Fruit fly (Drosophila melanogaster): ENCODE results near the gene yps.

The yps gene

DNA sequence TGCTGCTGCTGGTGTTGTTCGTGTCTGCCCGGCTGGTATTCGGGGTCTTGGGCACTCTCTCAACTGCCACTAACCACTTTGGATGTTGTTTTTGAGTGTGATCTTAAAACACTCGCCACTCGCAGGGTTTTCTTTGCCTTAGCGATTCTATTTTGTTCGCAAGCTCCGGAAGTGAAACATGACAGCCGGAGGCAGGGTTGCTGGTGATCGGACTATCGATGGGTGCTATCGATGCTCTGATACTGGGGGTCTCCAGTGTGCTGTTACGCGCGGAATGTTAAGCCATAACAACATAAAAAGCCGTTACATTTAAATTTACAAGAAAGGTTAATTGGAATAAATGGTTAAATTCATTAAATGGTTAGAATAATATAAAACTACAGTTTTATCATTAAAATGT lies at the start of gene yps:
Gene yps, minus strand, starts transcription at position 176 of the 400 bp plus-strand sequence.
- TF ChIP-seq insv (optimal IDR thresholded peaks at IDR 0.05), result no peak
- TF ChIP-seq h (optimal IDR thresholded peaks at IDR 0.05), result no peak
- TF ChIP-seq Sin3A (optimal IDR thresholded peaks at IDR 0.05), result no peak
- TF ChIP-seq psq (optimal IDR thresholded peaks at IDR 0.05), result no peak
- no peak for TF ChIP-seq Myc (optimal IDR thresholded peaks at IDR 0.05)
- no peak for TF ChIP-seq ttk (optimal IDR thresholded peaks at IDR 0.05)

DNA sequence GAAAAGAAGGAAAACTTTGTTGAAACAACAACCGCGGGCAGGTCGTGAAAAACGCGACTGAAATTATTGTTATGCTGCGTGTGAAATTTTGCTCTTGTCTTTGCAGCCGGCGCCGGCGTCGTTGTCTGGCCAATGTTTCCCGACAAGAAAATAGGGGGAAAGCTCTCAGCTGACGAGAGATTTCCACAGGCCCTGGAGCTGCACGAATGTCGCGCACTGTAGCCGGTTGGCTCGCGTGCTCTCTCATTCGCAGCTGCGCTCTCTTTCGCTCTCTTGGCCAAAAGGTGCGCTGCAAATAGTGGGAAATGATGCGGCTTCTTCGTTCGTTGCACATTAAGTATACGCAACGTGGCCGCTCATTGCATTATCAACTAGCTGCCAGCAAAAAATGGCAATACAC lies 38.7 kb upstream of the yps start, which contains the start of gene CG9760:
Gene CG9760, minus strand, starts transcription at position 43 of the 400 bp plus-strand sequence.
- TF ChIP-seq insv (optimal IDR thresholded peaks at IDR 0.05) (no peak), Sin3A (optimal IDR thresholded peaks at IDR 0.05) (no peak), psq (optimal IDR thresholded peaks at IDR 0.05) (no peak), h (optimal IDR thresholded peaks at IDR 0.05) (no peak), Myc (optimal IDR thresholded peaks at IDR 0.05) (no peak), ttk (optimal IDR thresholded peaks at IDR 0.05) (no peak)

DNA sequence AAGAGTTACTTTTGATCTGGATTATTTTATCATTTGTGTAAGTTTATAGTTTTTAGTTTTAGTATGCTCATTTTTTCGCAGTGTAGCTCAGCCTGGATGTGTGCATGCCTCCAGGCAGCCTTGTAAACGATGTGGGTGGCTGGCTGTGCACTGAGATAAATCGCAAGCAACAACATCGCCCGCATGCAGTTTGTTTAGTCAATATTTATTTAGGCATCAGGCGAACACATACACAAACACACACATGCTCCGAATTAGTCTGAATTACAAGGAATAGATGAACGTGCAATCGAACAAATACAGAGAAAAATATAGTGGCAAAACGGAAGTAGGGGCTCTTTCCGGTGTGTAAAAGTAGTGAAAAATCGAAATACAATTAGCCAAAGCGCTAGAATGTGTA lies 38.1 kb upstream of the yps start:
- TF ChIP-seq ttk (optimal IDR thresholded peaks at IDR 0.05), result no peak
- no peak for TF ChIP-seq Sin3A (optimal IDR thresholded peaks at IDR 0.05)
- TF ChIP-seq psq (optimal IDR thresholded peaks at IDR 0.05), result no peak
- no peak for TF ChIP-seq Myc (optimal IDR thresholded peaks at IDR 0.05)
- TF ChIP-seq insv (optimal IDR thresholded peaks at IDR 0.05), result no peak
- no peak for TF ChIP-seq h (optimal IDR thresholded peaks at IDR 0.05)

DNA sequence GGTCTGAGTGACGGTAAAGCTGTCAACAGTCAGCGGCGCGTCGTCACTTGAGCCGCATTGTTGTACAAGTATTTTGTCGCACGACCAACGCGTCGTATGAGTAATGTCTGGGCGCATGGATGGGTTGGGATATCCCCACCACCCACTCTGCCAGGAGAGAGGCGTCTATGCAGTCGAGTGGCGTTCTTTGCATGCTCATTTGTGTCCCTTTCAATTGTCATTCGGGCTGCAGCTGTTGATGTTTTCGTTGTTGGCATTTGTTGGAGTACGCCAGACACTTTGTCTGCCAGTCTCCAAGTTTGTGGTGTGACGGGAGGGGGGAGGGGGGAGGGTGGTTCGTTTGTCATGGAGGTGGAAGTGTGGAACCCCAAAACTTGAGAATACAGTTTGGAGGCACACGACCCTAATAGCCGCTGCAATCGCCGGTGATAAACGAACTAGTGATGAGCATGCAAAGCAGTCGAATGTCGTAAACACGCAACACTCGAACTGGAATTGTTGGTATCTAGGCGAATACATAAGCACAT lies 37.3 kb upstream of the yps start:
- TF ChIP-seq ttk (optimal IDR thresholded peaks at IDR 0.05), result no peak
- no peak for TF ChIP-seq Sin3A (optimal IDR thresholded peaks at IDR 0.05)
- TF ChIP-seq h (optimal IDR thresholded peaks at IDR 0.05), result no peak
- TF ChIP-seq insv (optimal IDR thresholded peaks at IDR 0.05), result no peak
- TF ChIP-seq psq (optimal IDR thresholded peaks at IDR 0.05), result no peak
- no peak for TF ChIP-seq Myc (optimal IDR thresholded peaks at IDR 0.05)

DNA sequence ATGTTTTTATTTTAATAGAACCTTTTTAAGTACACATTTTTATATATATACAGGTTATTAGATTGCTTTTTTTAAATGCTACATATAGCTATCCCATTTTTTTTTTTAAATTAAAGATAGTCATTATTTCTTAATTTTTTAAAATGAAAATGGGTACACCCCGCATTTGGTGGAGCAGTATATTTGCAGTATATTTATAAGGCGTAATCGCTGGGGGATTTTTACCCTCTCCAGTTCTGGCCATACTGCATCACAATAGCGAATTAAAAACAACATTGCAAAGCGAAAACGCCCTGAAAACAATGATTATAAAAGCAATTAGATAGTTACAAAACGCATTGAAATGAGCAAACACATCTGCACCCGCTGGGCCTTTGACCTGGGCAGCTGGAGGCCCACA lies 24.1 kb upstream of the yps start, which contains the start of gene CG32099:
Gene CG32099, plus strand, starts transcription at position 250 of the 400 bp plus-strand sequence.
- TF ChIP-seq Myc (optimal IDR thresholded peaks at IDR 0.05) (no peak), ttk (optimal IDR thresholded peaks at IDR 0.05) (no peak), Sin3A (optimal IDR thresholded peaks at IDR 0.05) (no peak), h (optimal IDR thresholded peaks at IDR 0.05) (no peak), psq (optimal IDR thresholded peaks at IDR 0.05) (no peak), insv (optimal IDR thresholded peaks at IDR 0.05) (no peak)

DNA sequence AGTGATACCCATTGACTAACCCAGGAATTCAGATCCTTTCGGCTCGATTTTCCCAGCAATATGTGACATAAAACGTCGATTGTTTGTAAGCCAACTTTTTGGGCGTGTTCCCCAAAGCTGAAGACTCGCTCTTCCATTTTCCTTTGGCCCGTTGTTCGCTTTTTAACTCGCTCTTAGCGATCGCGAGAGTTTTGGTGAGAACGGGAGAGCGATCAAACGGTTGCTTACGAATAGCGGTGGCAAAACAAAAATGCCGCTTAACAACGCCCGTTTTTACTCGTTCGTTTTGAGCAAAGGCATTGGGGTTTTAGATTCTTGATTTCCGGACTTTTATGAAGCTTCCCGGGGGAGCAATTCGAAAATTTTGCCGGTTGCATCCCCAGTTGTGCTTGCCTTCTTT lies 22.0 kb upstream of the yps start:
- TF ChIP-seq h (optimal IDR thresholded peaks at IDR 0.05) (no peak), Myc (optimal IDR thresholded peaks at IDR 0.05) (no peak), psq (optimal IDR thresholded peaks at IDR 0.05) (no peak), insv (optimal IDR thresholded peaks at IDR 0.05) (no peak), Sin3A (optimal IDR thresholded peaks at IDR 0.05) (no peak), ttk (optimal IDR thresholded peaks at IDR 0.05) (no peak)

DNA sequence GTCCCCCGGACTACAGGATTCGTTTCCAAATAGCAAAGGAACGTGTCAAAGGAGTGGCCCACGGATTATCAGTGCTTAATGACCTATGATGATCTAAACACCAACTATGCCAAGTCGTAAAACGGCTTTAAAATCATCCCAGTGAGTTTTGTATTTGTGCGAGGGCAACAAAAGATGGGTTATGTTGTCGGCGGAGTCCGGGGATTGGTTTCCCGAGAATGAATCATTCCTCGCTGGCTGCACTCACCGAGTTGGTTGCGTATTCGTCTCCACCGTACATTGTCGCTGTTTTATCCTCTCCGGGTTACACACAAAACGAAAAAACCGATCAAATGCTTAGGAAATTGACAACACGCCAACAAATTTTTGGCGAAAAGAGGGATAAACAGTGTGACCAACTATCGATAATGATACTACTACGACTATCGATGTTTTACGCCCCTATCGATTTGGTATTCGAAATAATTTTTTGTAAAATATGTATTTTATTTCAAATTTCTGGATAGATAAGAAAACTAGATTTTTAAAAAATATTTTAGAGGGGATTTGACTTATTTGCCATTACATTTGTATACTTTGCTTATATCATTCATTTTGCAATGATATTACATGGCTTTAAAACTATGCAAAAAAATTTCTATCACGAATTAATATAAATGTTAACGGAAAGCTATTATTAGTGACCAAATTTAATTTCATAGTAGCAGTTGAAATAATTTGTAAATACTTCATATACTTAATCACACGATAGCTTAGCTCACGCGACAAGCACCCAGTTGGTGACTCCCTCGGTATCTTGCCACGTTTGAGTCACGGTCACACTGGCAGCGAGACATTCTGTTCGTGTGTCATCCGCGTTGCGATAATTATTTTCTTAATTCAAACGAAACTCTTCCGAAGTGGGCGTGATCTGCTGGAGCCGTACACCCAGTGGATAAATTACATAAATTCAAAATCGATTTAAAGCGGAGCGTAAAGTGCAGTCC lies 21.1 kb upstream of the yps start, which contains the start of the genes eIF3l and Nrx-IV:
Gene eIF3l, minus strand, starts transcription at position 389 of the 986 bp plus-strand sequence.
Gene Nrx-IV, plus strand, starts transcription at position 811 of the 986 bp plus-strand sequence.
- TF ChIP-seq ttk (optimal IDR thresholded peaks at IDR 0.05), result no peak
- no peak for TF ChIP-seq Sin3A (optimal IDR thresholded peaks at IDR 0.05)
- TF ChIP-seq Myc (optimal IDR thresholded peaks at IDR 0.05), result no peak

DNA sequence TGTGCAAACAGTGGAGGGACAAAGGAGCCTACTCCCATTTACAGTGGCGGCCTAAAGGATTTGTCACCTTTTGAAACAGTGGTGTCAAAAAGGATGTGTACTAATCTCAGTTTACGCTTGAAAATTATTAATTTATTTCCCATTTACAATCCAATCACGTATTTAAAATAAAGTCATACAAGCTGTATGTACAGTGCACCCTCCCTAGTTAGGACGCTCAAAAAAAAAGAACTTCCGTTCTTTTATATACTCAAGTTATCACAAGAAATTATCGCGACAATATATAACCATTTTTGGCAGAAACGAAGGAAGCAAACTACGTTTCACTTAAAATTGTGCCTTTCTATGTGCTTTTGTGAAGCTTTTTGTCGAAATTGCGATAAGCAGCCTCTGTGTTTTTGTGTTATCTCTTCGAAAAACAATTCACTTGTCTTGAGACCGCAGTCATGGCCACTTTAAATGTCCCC lies 14.3 kb upstream of the yps start:
- TF ChIP-seq h (optimal IDR thresholded peaks at IDR 0.05), result no peak
- no peak for TF ChIP-seq ttk (optimal IDR thresholded peaks at IDR 0.05)
- no peak for TF ChIP-seq psq (optimal IDR thresholded peaks at IDR 0.05)
- TF ChIP-seq insv (optimal IDR thresholded peaks at IDR 0.05), result no peak
- no peak for TF ChIP-seq Myc (optimal IDR thresholded peaks at IDR 0.05)
- TF ChIP-seq Sin3A (optimal IDR thresholded peaks at IDR 0.05), result no peak

DNA sequence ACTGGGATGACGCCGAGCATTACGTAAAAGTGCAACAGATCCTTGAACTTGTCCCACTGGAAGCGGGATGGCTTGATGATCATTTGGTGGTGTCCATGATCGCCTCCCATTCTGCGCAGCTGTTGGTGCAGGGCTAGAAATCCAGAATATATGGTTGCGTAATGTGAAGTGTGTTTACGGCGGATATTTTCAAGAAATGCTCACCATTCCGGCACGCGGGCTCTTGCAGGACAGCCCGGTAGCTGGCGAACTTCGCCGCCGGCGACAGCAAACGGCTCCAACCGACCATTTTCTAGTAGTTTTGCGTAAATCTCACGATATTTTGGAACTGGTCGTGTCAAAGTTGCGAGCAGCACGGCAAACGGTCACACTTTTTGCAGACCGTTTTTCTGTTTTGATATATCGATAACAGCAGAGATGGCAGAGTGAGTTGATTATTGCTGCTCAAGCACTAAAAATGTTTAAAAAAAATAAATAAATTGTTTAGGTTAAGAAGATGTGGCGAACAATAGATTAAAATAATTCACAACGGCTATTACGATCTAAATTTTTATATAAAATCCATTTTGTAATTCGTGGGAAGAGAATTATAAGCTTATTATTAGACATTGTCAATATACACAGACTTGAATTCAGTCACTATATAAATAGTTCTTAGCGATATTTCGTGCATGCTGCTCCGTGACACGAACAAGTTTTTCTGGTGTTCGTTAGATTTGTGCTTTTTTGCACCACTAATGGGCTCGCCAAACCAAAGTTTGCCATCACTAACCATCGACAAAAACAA lies 13.4 kb upstream of the yps start, which contains the start of the genes ND-SGDH and RhoGAP68F:
Gene ND-SGDH, minus strand, starts transcription at position 472 of the 787 bp plus-strand sequence.
Gene RhoGAP68F, plus strand, starts transcription at position 756 of the 787 bp plus-strand sequence.
- no peak for TF ChIP-seq psq (optimal IDR thresholded peaks at IDR 0.05)
- TF ChIP-seq insv (optimal IDR thresholded peaks at IDR 0.05), result no peak
- TF ChIP-seq ttk (optimal IDR thresholded peaks at IDR 0.05), result no peak
- TF ChIP-seq Myc (optimal IDR thresholded peaks at IDR 0.05), result no peak
- TF ChIP-seq Sin3A (optimal IDR thresholded peaks at IDR 0.05), result no peak
- no peak for TF ChIP-seq h (optimal IDR thresholded peaks at IDR 0.05)

DNA sequence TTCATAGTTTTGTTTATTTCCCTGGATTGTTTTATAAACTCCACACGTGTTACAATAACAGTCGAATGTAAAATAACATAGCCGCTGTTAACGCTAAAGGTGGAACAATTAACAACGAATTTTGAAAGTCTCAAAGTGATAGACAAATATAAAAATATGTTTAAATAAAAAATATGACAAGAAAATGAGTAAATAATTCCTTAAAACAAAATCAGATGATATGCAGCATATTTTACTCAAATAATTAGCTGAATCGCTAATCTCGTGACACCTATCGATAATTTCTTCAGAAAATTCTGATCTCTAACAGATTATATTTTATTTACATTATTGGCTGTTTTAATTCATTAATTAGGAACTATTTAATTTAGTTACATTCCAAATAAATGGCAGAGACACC lies 11.7 kb upstream of the yps start, which contains the start of the genes CG5645 and Atg12:
Gene CG5645, minus strand, starts transcription at position 77 of the 400 bp plus-strand sequence.
Gene Atg12, plus strand, starts transcription at position 338 of the 400 bp plus-strand sequence.
- TF ChIP-seq Myc (optimal IDR thresholded peaks at IDR 0.05) (no peak), insv (optimal IDR thresholded peaks at IDR 0.05) (no peak), ttk (optimal IDR thresholded peaks at IDR 0.05) (no peak), h (optimal IDR thresholded peaks at IDR 0.05) (no peak), Sin3A (optimal IDR thresholded peaks at IDR 0.05) (no peak), psq (optimal IDR thresholded peaks at IDR 0.05) (no peak)

DNA sequence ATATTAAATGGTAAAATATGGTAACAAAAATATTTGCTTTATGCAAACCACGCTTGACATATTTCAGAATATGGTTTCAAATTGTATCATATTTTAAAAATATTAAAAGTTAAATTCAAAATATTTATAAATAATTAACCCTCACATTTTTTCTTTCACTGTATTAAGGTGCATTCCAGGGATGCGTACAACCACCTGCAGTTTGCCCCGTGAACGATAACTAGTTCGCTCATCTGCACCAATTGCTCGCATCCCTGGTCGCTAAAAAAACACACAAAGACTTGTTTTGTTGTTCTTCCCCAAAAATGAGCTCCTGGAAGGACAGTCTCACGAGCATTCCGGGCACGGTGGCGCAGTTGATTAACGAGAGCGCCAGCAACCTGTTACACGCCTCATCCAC lies 7.0 kb upstream of the yps start, which contains the start of gene DEF8:
Gene DEF8, plus strand, starts transcription at position 229 of the 400 bp plus-strand sequence.
- TF ChIP-seq psq (optimal IDR thresholded peaks at IDR 0.05) (no peak), Myc (optimal IDR thresholded peaks at IDR 0.05) (no peak), Sin3A (optimal IDR thresholded peaks at IDR 0.05) (no peak), ttk (optimal IDR thresholded peaks at IDR 0.05) (no peak), h (optimal IDR thresholded peaks at IDR 0.05) (no peak), insv (optimal IDR thresholded peaks at IDR 0.05) (no peak)
